Fruit fly (Drosophila melanogaster) whole organism, wandering third instar larva: ENCODE measurements around the gene Helz.

Experiments used
- Dfd ChIP-seq: fragments of >200 bp; optimal IDR thresholded peaks from 2 replicates; lab custom pipeline; 2017; ENCODE audit warnings: missing biosample characterization, missing genetic modification characterization
- Hnf4 ChIP-seq: fragments of 200-800 bp; sonication (Bioruptor generic); optimal IDR thresholded peaks from 2 replicates; lab custom pipeline; 2016; ENCODE audit warnings: missing biosample characterization, mild to moderate bottlenecking, missing genetic modification characterization
- foxo ChIP-seq, 2 experiments: fragments of 200-800 bp; sonication (Bioruptor generic); optimal IDR thresholded peaks; 2 replicates in 1 of 2; 3 replicates in 1 of 2; lab custom pipeline; 2016 to 2017; ENCODE audit warnings: missing biosample characterization in 2 of 2, missing genetic modification characterization in 2 of 2
- pan ChIP-seq: fragments of >200 bp; optimal IDR thresholded peaks from 2 replicates; lab custom pipeline; 2017
- psq ChIP-seq: fragments of 200-800 bp; sonication (Bioruptor generic); optimal IDR thresholded peaks from 3 replicates; lab custom pipeline; 2017; ENCODE audit warnings: missing biosample characterization, mild to moderate bottlenecking, missing genetic modification characterization, moderate library complexity
- rgr ChIP-seq: fragments of 200-800 bp; sonication (Bioruptor generic); optimal IDR thresholded peaks from 3 replicates; lab custom pipeline; 2016; ENCODE audit warnings: missing biosample characterization, mild to moderate bottlenecking, missing genetic modification characterization
- usp ChIP-seq: fragments of >200 bp; optimal IDR thresholded peaks from 2 replicates; lab custom pipeline; 2017; ENCODE audit warnings: missing biosample characterization, missing genetic modification characterization
- woc ChIP-seq: sonication (Bioruptor generic); optimal IDR thresholded peaks from 2 replicates; lab custom pipeline; 2016; ENCODE audit warnings: missing biosample characterization, mild to moderate bottlenecking, missing genetic modification characterization

dm6 chr3L:14790849-14791646 is 1.3 kb downstream of the Helz start:
- no peak for TF ChIP-seq woc (GFP tag; lab: Kevin White, UChicago)
- no peak for TF ChIP-seq foxo (GFP tag; optimal IDR thresholded peaks at IDR 0.05; lab: Kevin White, UChicago)
- TF ChIP-seq usp (GFP tag; lab: Kevin White, UChicago): no peak
- TF ChIP-seq Dfd (GFP tag; lab: Kevin White, UChicago): no peak
- TF ChIP-seq pan (lab: Kevin White, UChicago): no peak
- no peak for TF ChIP-seq psq
- no peak for TF ChIP-seq Hnf4 (GFP tag; lab: Kevin White, UChicago)
- TF ChIP-seq rgr (GFP tag; lab: Kevin White, UChicago): no peak
